Fruit fly (Drosophila melanogaster) Kc167 (cell line): Measurements from ENCODE around the gene Larp4B.

Experiments used
- Myc ChIP-seq: fragments of >200 bp; optimal IDR thresholded peaks from 2 replicates; lab custom pipeline; 2017; ENCODE audit warnings: missing external identifiers
- Sin3A ChIP-seq: fragments of >200 bp; optimal IDR thresholded peaks from 2 replicates; lab custom pipeline; 2018; ENCODE audit warnings: missing external identifiers
- h ChIP-seq: fragments of >200 bp; optimal IDR thresholded peaks from 3 replicates; lab custom pipeline; 2018; ENCODE audit warnings: missing external identifiers
- ttk ChIP-seq: sonication (Bioruptor generic); optimal IDR thresholded peaks from 2 replicates; lab custom pipeline; 2017; ENCODE audit warnings: missing external identifiers

DNA sequence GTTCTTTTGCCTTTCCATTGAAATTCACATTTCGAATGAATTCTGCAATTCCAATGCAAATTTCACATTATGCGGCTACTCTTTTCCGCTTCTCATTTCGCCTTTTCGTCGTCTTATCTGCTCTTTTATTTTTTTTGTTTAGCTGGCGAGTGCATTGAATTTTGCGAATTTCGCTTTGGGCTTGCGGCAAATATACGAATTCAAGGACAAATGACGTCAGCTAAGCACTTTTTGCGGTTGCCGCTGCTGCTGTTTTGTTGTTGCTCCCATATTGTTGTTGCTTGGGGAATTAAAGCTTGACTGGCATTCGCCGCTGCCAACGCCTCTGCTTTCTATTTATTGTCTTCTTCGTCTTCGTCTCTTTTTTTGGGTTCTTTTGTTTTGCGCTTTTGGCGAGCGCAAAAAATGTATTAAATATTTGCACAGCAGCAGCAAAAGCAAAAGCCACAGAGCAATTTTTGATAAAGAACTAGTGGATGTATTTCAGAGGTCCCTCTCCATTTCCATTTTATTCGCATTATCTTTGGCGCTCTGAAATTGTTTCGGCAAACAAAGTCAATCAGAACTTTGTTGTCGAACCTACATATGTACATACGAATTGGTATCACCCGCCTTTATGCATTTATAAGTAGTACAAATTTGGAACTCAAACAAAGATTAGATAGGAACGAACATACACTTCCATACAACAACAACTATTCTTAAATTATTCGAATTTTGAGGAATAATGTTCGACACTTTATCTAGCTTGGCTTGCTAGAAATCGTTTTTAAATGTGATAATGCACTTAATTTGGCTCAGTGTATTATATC, 15.4 kb downstream of the Larp4B start:
- TF ChIP-seq h (lab: Kevin White, UChicago) (no peak), Myc (no peak), ttk (lab: Kevin White, UChicago) (no peak), Sin3A (no peak)
